Worm (Caenorhabditis elegans) whole organism, L1 larva: Measurements from ENCODE around the gene EEED8.14.

Experiments used
- pag-3 ChIP-seq: sonication (generic microtip); optimal IDR thresholded peaks from 2 replicates; lab custom pipeline; 2017; ENCODE audit warnings: missing genetic modification characterization, mild to moderate bottlenecking, missing compliant biosample characterization, antibody characterized with exemption, borderline replicate concordance; ENCODE audit not compliant: insufficient read depth
- sox-4 ChIP-seq: sonication (generic microtip); optimal IDR thresholded peaks from 2 replicates; lab custom pipeline; 2016; ENCODE audit warnings: missing genetic modification characterization, missing compliant biosample characterization
- unc-62 ChIP-seq: fragments of 150-350 bp; optimal IDR thresholded peaks from 2 replicates; lab custom pipeline; 2014; ENCODE audit warnings: missing biosample characterization, missing genetic modification reagents, missing genetic modification characterization

DNA sequence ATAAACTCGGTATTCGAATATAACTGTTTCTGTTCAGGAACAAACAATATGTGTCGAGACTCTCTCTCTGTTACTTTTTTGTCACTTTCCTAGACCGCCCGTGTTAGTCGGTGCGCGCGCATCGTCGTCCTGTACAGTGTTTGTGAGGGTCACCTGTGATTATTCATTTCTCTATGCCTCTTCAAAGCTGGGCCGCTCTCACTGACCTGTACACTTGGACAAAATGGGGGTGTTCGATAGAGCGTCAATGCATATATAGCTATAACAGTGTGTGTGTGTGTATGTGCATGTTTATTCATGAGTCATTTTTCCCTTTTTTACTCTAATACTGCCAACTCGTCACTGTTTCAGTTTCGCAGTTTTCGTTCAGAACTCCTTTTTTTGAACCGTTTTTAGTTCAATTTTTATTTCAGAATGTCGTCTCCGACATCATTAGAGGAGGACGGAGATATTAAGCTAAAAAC, 34.2 kb downstream of the EEED8.14 start, which contains the start of gene pkc-3:
- TF ChIP-seq sox-4 (no peak), pag-3 (no peak), unc-62 (GFP tag; lab: Kevin White, UChicago) (no peak)
